Worm (Caenorhabditis elegans) whole organism, mixed stage, embryonic: ENCODE measurements around the gene mdt-20.

Experiments
- blmp-1 ChIP-seq: fragments of 150-350 bp; optimal IDR thresholded peaks from 2 replicates; lab custom pipeline; 2014; ENCODE audit warnings: missing biosample characterization, missing genetic modification characterization
- ceh-83 ChIP-seq: fragments of 200-800 bp; sonication (Bioruptor generic); optimal IDR thresholded peaks from 2 replicates; lab custom pipeline; 2018; ENCODE audit warnings: mild to moderate bottlenecking, missing genetic modification characterization, missing compliant biosample characterization
- nhr-237 ChIP-seq: fragments of 150-350 bp; optimal IDR thresholded peaks from 2 replicates; lab custom pipeline; 2014; ENCODE audit warnings: missing biosample characterization, missing genetic modification characterization
- nhr-28 ChIP-seq: fragments of 150-350 bp; optimal IDR thresholded peaks from 2 replicates; lab custom pipeline; 2014; ENCODE audit warnings: missing biosample characterization, missing genetic modification characterization
- pha-4 ChIP-seq: fragments of 150-350 bp; optimal IDR thresholded peaks from 2 replicates; lab custom pipeline; 2018; ENCODE audit warnings: missing biosample characterization, missing genetic modification reagents, missing genetic modification characterization
- unc-62 ChIP-seq: fragments of 150-350 bp; optimal IDR thresholded peaks from 2 replicates; lab custom pipeline; 2014; ENCODE audit warnings: missing biosample characterization, missing genetic modification reagents, missing genetic modification characterization

DNA sequence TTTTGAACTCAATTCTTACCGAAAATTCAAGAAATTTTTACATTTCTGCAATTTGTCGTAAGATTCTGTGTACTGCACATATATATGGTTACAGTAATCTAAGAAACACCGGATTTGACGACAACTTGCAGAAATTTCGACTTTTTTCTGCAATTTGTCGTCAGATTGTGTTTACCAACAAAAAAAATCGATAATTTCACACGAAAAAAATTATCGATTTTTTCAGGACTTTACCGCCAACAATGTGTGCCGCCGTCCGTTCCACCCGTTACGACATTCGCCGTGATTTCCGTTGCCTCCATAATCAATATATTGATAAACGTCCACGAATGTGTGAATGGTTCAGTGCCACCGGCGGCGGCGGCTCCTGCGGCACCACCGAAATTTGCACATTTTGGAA, 13.2 kb upstream of the mdt-20 start:
- TF ChIP-seq blmp-1 (tag; lab: Kevin White, UChicago) (no peak), unc-62 (no peak), pha-4 (tag; lab: Kevin White, UChicago) (no peak), nhr-28 (tag; lab: Kevin White, UChicago) (no peak), ceh-83 (GFP tag; lab: Kevin White, UChicago) (no peak), nhr-237 (tag; lab: Kevin White, UChicago) (no peak)
